Fruit fly (Drosophila melanogaster) whole organism, wandering third instar larva: ENCODE data around the gene CG10959.

Source experiments
- Abd-B ChIP-seq: fragments of >200 bp; optimal IDR thresholded peaks from 2 replicates; lab custom pipeline; 2017; ENCODE audit warnings: missing biosample characterization, missing genetic modification characterization
- CG32264 ChIP-seq: fragments of 200-800 bp; sonication (Bioruptor generic); optimal IDR thresholded peaks from 2 replicates; lab custom pipeline; 2016; ENCODE audit warnings: missing biosample characterization, missing genetic modification characterization
- CG9705 ChIP-seq: fragments of 200-800 bp; sonication (Bioruptor generic); optimal IDR thresholded peaks from 2 replicates; lab custom pipeline; 2018; ENCODE audit warnings: missing biosample characterization, mild to moderate bottlenecking, missing genetic modification characterization
- CrebA ChIP-seq: fragments of 200-800 bp; sonication (Bioruptor generic); optimal IDR thresholded peaks from 2 replicates; lab custom pipeline; 2016; ENCODE audit warnings: missing biosample characterization, mild to moderate bottlenecking, missing genetic modification characterization, borderline replicate concordance
- Dfd ChIP-seq: fragments of >200 bp; optimal IDR thresholded peaks from 2 replicates; lab custom pipeline; 2017; ENCODE audit warnings: missing biosample characterization, missing genetic modification characterization
- Dif ChIP-seq: fragments of 200-275, 200-300 bp; sonication (Bioruptor generic); optimal IDR thresholded peaks from 2 replicates; lab custom pipeline; 2018; ENCODE audit warnings: missing biosample characterization, missing genetic modification characterization; ENCODE audit not compliant: partially characterized antibody
- GATAd ChIP-seq: sonication (Bioruptor generic); optimal IDR thresholded peaks from 2 replicates; lab custom pipeline; 2016; ENCODE audit warnings: missing biosample characterization, missing genetic modification characterization
- HLH106 ChIP-seq: fragments of 200-800 bp; optimal IDR thresholded peaks from 3 replicates; lab custom pipeline; 2019; ENCODE audit warnings: missing biosample characterization, mild to moderate bottlenecking, missing genetic modification characterization, moderate library complexity
- Hnf4 ChIP-seq: fragments of 200-800 bp; sonication (Bioruptor generic); optimal IDR thresholded peaks from 2 replicates; lab custom pipeline; 2016; ENCODE audit warnings: missing biosample characterization, mild to moderate bottlenecking, missing genetic modification characterization
- Hr78 ChIP-seq: fragments of >200 bp; optimal IDR thresholded peaks from 2 replicates; lab custom pipeline; 2017; ENCODE audit warnings: missing biosample characterization, missing genetic modification characterization
- Hr83 ChIP-seq: fragments of 200-300 bp; sonication (Bioruptor generic); optimal IDR thresholded peaks from 2 replicates; lab custom pipeline; 2016; ENCODE audit warnings: missing biosample characterization, mild to moderate bottlenecking, missing genetic modification characterization, moderate library complexity; ENCODE audit not compliant: poor library complexity, severe bottlenecking
- Jra ChIP-seq: sonication (Bioruptor generic); optimal IDR thresholded peaks from 2 replicates; lab custom pipeline; 2016; ENCODE audit warnings: missing biosample characterization, missing genetic modification characterization
- Mio ChIP-seq: sonication (Bioruptor generic); optimal IDR thresholded peaks from 2 replicates; lab custom pipeline; 2016; ENCODE audit warnings: missing biosample characterization, missing genetic modification characterization
- Myc ChIP-seq: fragments of >200 bp; optimal IDR thresholded peaks from 2 replicates; lab custom pipeline; 2017
- N ChIP-seq: fragments of >200 bp; optimal IDR thresholded peaks from 2 replicates; lab custom pipeline; 2018; ENCODE audit warnings: missing biosample characterization, missing external identifiers, missing genetic modification characterization
- OdsH ChIP-seq: fragments of 200-800 bp; sonication (Bioruptor generic); optimal IDR thresholded peaks from 2 replicates; lab custom pipeline; 2016; ENCODE audit warnings: missing biosample characterization, mild to moderate bottlenecking, missing genetic modification characterization
- Rel ChIP-seq, 2 experiments: fragments of 200-800 bp; sonication (Bioruptor generic) in 1 of 2; optimal IDR thresholded peaks; 2 replicates in 1 of 2; 3 replicates in 1 of 2; lab custom pipeline; 2016 to 2019; ENCODE audit warnings: mild to moderate bottlenecking in 2 of 2, missing biosample characterization in 2 of 2, missing genetic modification characterization in 2 of 2, moderate library complexity in 1 of 2
- Sp1 ChIP-seq: fragments of 200-800 bp; sonication (Bioruptor generic); optimal IDR thresholded peaks from 3 replicates; lab custom pipeline; 2019; ENCODE audit warnings: missing biosample characterization, mild to moderate bottlenecking, missing genetic modification characterization, moderate library complexity
- Vsx2 ChIP-seq: fragments of 200-300, 225-300 bp; sonication (Bioruptor generic); optimal IDR thresholded peaks from 2 replicates; lab custom pipeline; 2018; ENCODE audit warnings: missing biosample characterization, missing genetic modification characterization; ENCODE audit not compliant: partially characterized antibody
- br ChIP-seq: fragments of 200-800 bp; sonication (Bioruptor generic); optimal IDR thresholded peaks from 2 replicates; lab custom pipeline; 2016; ENCODE audit warnings: missing biosample characterization, missing genetic modification characterization
- brk ChIP-seq: fragments of 200-800 bp; sonication (Bioruptor generic); optimal IDR thresholded peaks from 2 replicates; lab custom pipeline; 2016; ENCODE audit warnings: missing biosample characterization, mild to moderate bottlenecking, missing genetic modification characterization
- dl ChIP-seq, 2 experiments: fragments of 175-275, 200-275 bp in 1 of 2; fragments of 200-275 bp in 1 of 2; sonication (Bioruptor generic); optimal IDR thresholded peaks; lab custom pipeline; 2018; ENCODE audit warnings: mild to moderate bottlenecking in 2 of 2, missing biosample characterization in 2 of 2, missing genetic modification characterization in 2 of 2, moderate library complexity in 2 of 2; ENCODE audit not compliant: partially characterized antibody in 2 of 2, insufficient read depth in 1 of 2
- dmrt93B ChIP-seq: fragments of 200-800 bp; sonication (Bioruptor generic); optimal IDR thresholded peaks from 2 replicates; lab custom pipeline; 2018; ENCODE audit warnings: missing biosample characterization, mild to moderate bottlenecking, missing genetic modification characterization
- dsf ChIP-seq: sonication (Bioruptor generic); optimal IDR thresholded peaks from 2 replicates; lab custom pipeline; 2016; ENCODE audit warnings: missing biosample characterization, missing genetic modification characterization, borderline replicate concordance
- ey ChIP-seq: fragments of 200-800 bp; sonication (Bioruptor generic); optimal IDR thresholded peaks from 2 replicates; lab custom pipeline; 2016; ENCODE audit warnings: missing biosample characterization, missing genetic modification characterization
- foxo ChIP-seq, 2 experiments: fragments of 200-800 bp; sonication (Bioruptor generic); optimal IDR thresholded peaks; 2 replicates in 1 of 2; 3 replicates in 1 of 2; lab custom pipeline; 2016 to 2017; ENCODE audit warnings: missing biosample characterization in 2 of 2, missing genetic modification characterization in 2 of 2
- fru ChIP-seq: fragments of 200-800 bp; sonication (Bioruptor generic); optimal IDR thresholded peaks from 3 replicates; lab custom pipeline; 2016; ENCODE audit warnings: missing biosample characterization, mild to moderate bottlenecking, missing genetic modification characterization
- h ChIP-seq: fragments of 200-800 bp; sonication (Bioruptor generic); optimal IDR thresholded peaks from 3 replicates; lab custom pipeline; 2016; ENCODE audit warnings: missing biosample characterization, mild to moderate bottlenecking, missing genetic modification characterization
- jim ChIP-seq: fragments of 175-275, 200-325 bp; sonication (Bioruptor generic); optimal IDR thresholded peaks from 2 replicates; lab custom pipeline; 2016; ENCODE audit warnings: missing biosample characterization, mild to moderate bottlenecking, missing genetic modification characterization
- lola ChIP-seq: fragments of >200 bp; optimal IDR thresholded peaks from 2 replicates; lab custom pipeline; 2017; ENCODE audit warnings: missing biosample characterization, missing genetic modification characterization
- pan ChIP-seq: fragments of >200 bp; optimal IDR thresholded peaks from 2 replicates; lab custom pipeline; 2017
- psq ChIP-seq: fragments of 200-800 bp; sonication (Bioruptor generic); optimal IDR thresholded peaks from 3 replicates; lab custom pipeline; 2017; ENCODE audit warnings: missing biosample characterization, mild to moderate bottlenecking, missing genetic modification characterization, moderate library complexity
- rgr ChIP-seq: fragments of 200-800 bp; sonication (Bioruptor generic); optimal IDR thresholded peaks from 3 replicates; lab custom pipeline; 2016; ENCODE audit warnings: missing biosample characterization, mild to moderate bottlenecking, missing genetic modification characterization
- sage ChIP-seq: fragments of 200-800 bp; sonication (Bioruptor generic); optimal IDR thresholded peaks from 2 replicates; lab custom pipeline; 2016; ENCODE audit warnings: missing biosample characterization, mild to moderate bottlenecking, missing genetic modification characterization
- sv ChIP-seq: fragments of 200-800 bp; sonication (Bioruptor generic); optimal IDR thresholded peaks from 3 replicates; lab custom pipeline; 2016; ENCODE audit warnings: missing biosample characterization, missing genetic modification characterization
- tai ChIP-seq: sonication (Bioruptor generic); optimal IDR thresholded peaks from 2 replicates; lab custom pipeline; 2016; ENCODE audit warnings: missing biosample characterization, missing genetic modification characterization
- usp ChIP-seq: fragments of >200 bp; optimal IDR thresholded peaks from 2 replicates; lab custom pipeline; 2017; ENCODE audit warnings: missing biosample characterization, missing genetic modification characterization
- woc ChIP-seq: sonication (Bioruptor generic); optimal IDR thresholded peaks from 2 replicates; lab custom pipeline; 2016; ENCODE audit warnings: missing biosample characterization, mild to moderate bottlenecking, missing genetic modification characterization

The CG10959 gene

DNA sequence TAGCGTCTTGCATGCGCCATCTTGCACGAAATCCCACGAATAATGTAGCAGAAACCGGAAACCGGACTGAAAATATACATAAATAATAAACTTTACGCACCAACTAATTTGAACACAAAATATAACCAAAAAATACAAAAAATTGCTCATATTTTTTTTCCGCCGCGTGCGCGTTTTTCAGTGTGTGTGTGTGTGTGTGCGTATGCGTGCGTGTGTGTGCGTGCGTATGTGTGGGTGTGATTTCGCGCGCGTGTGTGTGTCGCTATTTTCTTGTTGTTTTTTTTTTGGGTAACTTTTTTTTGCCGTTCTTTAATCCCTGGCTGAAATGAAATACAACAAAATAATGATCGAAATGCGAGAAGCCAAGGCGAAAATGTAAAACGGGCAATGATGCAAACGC lies 30.4 kb downstream of the CG10959 start:
- TF ChIP-seq N (GFP tag; lab: Kevin White, UChicago) (no peak), ey (GFP tag; lab: Kevin White, UChicago) (no peak), CG9705 (GFP tag; lab: Kevin White, UChicago) (no peak), pan (peak; percentile 53), CG32264 (GFP tag; lab: Kevin White, UChicago) (no peak), usp (GFP tag; lab: Kevin White, UChicago) (no peak), dmrt93B (GFP tag; lab: Kevin White, UChicago) (no peak)

- no peak for TF ChIP-seq jim (GFP tag; lab: Kevin White, UChicago)
- TF ChIP-seq, all 38 proteins: peak for 0
Measured at dm6 chrX:8179858-8180257, 31.3 kb downstream of the CG10959 start.

- TF ChIP-seq Myc (lab: Kevin White, UChicago) (peak; percentile 7), N (GFP tag; lab: Kevin White, UChicago) (no peak)
Measured at dm6 chrX:8192191-8192590, 43.6 kb downstream of the CG10959 start.

DNA sequence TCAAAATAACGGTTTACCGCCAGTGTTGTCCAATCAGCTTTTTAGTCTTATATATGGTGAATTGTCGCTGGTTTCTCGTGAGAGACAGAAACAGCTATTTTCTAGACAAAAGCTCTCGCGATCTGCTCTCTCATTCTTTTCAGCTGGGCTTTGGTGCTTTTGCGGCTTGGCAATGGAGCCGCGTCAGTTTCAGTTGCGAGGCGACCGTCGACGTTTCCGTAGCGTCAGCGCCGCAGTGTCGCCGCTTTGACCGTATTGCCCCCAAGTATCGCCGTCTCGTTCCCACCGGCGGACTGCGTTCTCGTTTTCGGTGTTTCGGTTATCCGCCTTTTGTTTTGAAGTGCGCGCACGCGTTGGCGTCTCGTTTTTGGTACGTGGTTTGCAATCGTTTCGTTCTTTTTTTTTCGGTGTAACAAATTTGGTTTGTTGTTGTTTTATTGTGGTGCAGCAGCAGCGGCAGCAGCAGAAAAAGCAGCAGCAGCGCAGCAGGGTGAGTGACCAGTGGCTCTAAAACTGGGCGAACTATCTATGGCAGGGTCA lies 44.5 kb downstream of the CG10959 start:
- no peak for TF ChIP-seq CrebA (GFP tag; lab: Kevin White, UChicago)
- TF ChIP-seq woc (GFP tag; lab: Kevin White, UChicago): peak; percentile 48
- peak; percentile 19 for TF ChIP-seq br (GFP tag; lab: Kevin White, UChicago)
- TF ChIP-seq Hr78 (GFP tag; lab: Kevin White, UChicago): no peak
- TF ChIP-seq sage (GFP tag; lab: Kevin White, UChicago): no peak
- no peak for TF ChIP-seq dsf (GFP tag; lab: Kevin White, UChicago)
- TF ChIP-seq Myc (lab: Kevin White, UChicago): peak; percentile 86
- TF ChIP-seq Dif (GFP tag; lab: Kevin White, UChicago): no peak
- TF ChIP-seq psq (GFP tag; lab: Kevin White, UChicago): peak; percentile 45
- no peak for TF ChIP-seq usp (GFP tag; lab: Kevin White, UChicago)
- no peak for TF ChIP-seq jim (GFP tag; lab: Kevin White, UChicago)
- peak; percentile 42 for TF ChIP-seq ey (GFP tag; lab: Kevin White, UChicago)
- peak; percentile 6 for TF ChIP-seq Sp1 (GFP tag; lab: Kevin White, UChicago)
- TF ChIP-seq fru: peak; percentile 30
- no peak for TF ChIP-seq tai (GFP tag; lab: Kevin White, UChicago)
- TF ChIP-seq pan: no peak
- peak; percentile 43 for TF ChIP-seq Hnf4 (GFP tag; lab: Kevin White, UChicago)
- no peak for TF ChIP-seq dl (GFP tag; optimal IDR thresholded peaks at IDR 0.05; lab: Kevin White, UChicago; ENCODE audit: insufficient read depth in 1 of 2, partially characterized antibody in 2 of 2)
- no peak for TF ChIP-seq Mio
- TF ChIP-seq rgr (GFP tag; lab: Kevin White, UChicago): peak; percentile 34
- TF ChIP-seq brk (GFP tag; lab: Kevin White, UChicago): peak; percentile 9
- no peak for TF ChIP-seq Rel (GFP tag; optimal IDR thresholded peaks at IDR 0.05; lab: Kevin White, UChicago)
- TF ChIP-seq Rel (tag; optimal IDR thresholded peaks at IDR 0.05; lab: Kevin White, UChicago): peak; percentile 45
- no peak for TF ChIP-seq lola
- peak; percentile 17 for TF ChIP-seq Jra (GFP tag; lab: Kevin White, UChicago)
- TF ChIP-seq foxo (GFP tag; optimal IDR thresholded peaks at IDR 0.05; lab: Kevin White, UChicago): peak in 1 of 2 experiments; percentile 40
- peak; percentile 46 for TF ChIP-seq OdsH (GFP tag; lab: Kevin White, UChicago)
- peak; percentile 10 for TF ChIP-seq Hr83 (GFP tag; lab: Kevin White, UChicago)
- no peak for TF ChIP-seq GATAd (GFP tag; lab: Kevin White, UChicago)
- TF ChIP-seq CG9705 (GFP tag; lab: Kevin White, UChicago): no peak
- TF ChIP-seq h (GFP tag; lab: Kevin White, UChicago): peak; percentile 68
- no peak for TF ChIP-seq sv (GFP tag; lab: Kevin White, UChicago)
- TF ChIP-seq Vsx2 (GFP tag; lab: Kevin White, UChicago): no peak
- TF ChIP-seq CG32264 (GFP tag; lab: Kevin White, UChicago): no peak
- no peak for TF ChIP-seq Dfd (GFP tag; lab: Kevin White, UChicago)
- no peak for TF ChIP-seq Abd-B
- TF ChIP-seq N (GFP tag; lab: Kevin White, UChicago): no peak
- TF ChIP-seq dmrt93B (GFP tag; lab: Kevin White, UChicago): no peak
- peak; percentile 21 for TF ChIP-seq HLH106 (tag; lab: Kevin White, UChicago)
- TF ChIP-seq, all 38 proteins: peak for 17
